Fruit fly (Drosophila melanogaster): ENCODE measurements around the gene Rala.

Gene Rala

DNA sequence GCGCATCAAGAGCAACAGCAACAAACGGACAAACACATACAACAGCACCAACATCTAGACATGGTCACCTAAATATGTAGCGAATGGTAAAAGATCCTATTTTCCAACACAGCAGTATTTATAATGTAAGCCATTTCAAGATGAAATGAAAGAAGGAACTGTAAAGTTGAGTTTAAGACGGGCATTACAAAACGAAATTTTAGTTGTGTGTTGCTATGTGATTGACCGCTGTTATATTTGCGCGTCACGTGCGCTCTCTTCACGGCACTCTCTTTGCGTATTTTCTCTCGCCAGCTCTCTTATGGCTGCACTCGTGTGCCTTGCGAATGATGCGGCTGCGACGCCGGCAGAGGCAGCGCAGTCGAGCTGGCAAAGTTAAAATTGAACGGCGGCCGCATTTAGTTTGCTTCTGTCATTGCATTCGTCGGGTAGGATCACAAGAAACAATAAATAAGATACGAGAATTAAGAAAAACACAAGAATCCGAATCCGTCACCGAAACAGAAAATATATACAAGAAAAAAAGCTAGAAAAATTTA lies 31.5 kb downstream of the Rala start (continued):
- TF ChIP-seq Pdp1 (GFP tag; optimal IDR thresholded peaks at IDR 0.05) (peak; percentile 44 to 56), Hr39 (optimal IDR thresholded peaks at IDR 0.05) (no peak), Rx (GFP tag; IDR thresholded peaks at IDR 0.05) (peak; percentile 44; the same call in 1 of the 2 replicates), CG2116 (GFP tag; optimal IDR thresholded peaks at IDR 0.05) (no peak), vfl (GFP tag; optimal IDR thresholded peaks at IDR 0.05) (no peak), CG8388 (GFP tag; optimal IDR thresholded peaks at IDR 0.05) (peak; percentile 70), Tbp (GFP tag; optimal IDR thresholded peaks at IDR 0.05) (no peak), Dref (GFP tag; IDR thresholded peaks at IDR 0.05) (no peak), dm (GFP tag; optimal IDR thresholded peaks at IDR 0.05) (peak; percentile 38), Trl (optimal IDR thresholded peaks at IDR 0.05) (peak; percentile 85 to 92), Trl (GFP tag; optimal IDR thresholded peaks at IDR 0.05) (peak; percentile 62), lbe (GFP tag; optimal IDR thresholded peaks at IDR 0.05) (no peak), CG3995 (GFP tag; optimal IDR thresholded peaks at IDR 0.05) (no peak), Nf-YA (GFP tag; IDR thresholded peaks at IDR 0.05) (0 out of 2 replicates have a peak, but pooled peaks have one; percentile 42), CG15073 (GFP tag; optimal IDR thresholded peaks at IDR 0.05) (no peak), shn (GFP tag; optimal IDR thresholded peaks at IDR 0.05) (peak; percentile 47), zen (tag; optimal IDR thresholded peaks at IDR 0.05) (peak; percentile 2), CG17912 (GFP tag; optimal IDR thresholded peaks at IDR 0.05) (no peak), tll (GFP tag; optimal IDR thresholded peaks at IDR 0.05) (no peak), cato (GFP tag; optimal IDR thresholded peaks at IDR 0.05; ENCODE audit: borderline replicate concordance) (no peak), E2f1 (GFP tag; IDR thresholded peaks at IDR 0.05) (peak; percentile 35; the same call in 1 of the 2 replicates), NC2α (GFP tag; optimal IDR thresholded peaks at IDR 0.05) (no peak), fd102C (GFP tag; optimal IDR thresholded peaks at IDR 0.05) (no peak), gem (tag; optimal IDR thresholded peaks at IDR 0.05) (peak; percentile 78), CG17829 (tag; optimal IDR thresholded peaks at IDR 0.05) (peak; percentile 56), CG8924 (tag; optimal IDR thresholded peaks at IDR 0.05) (peak; percentile 48), chn (GFP tag; optimal IDR thresholded peaks at IDR 0.05) (peak; percentile 59), PHDP (tag; optimal IDR thresholded peaks at IDR 0.05) (peak; percentile 69), lmd (GFP tag; IDR thresholded peaks at IDR 0.05) (peak; percentile 59), Neu2 (GFP tag; optimal IDR thresholded peaks at IDR 0.05; ENCODE audit: borderline replicate concordance) (no peak), Hey (tag; optimal IDR thresholded peaks at IDR 0.05) (no peak), NK7.1 (GFP tag; optimal IDR thresholded peaks at IDR 0.05) (no peak), CG15011 (GFP tag; optimal IDR thresholded peaks at IDR 0.05) (no peak), CG17568 (GFP tag; optimal IDR thresholded peaks at IDR 0.05) (no peak), Stat92E (GFP tag; optimal IDR thresholded peaks at IDR 0.05) (no peak), Sox102F (GFP tag; optimal IDR thresholded peaks at IDR 0.05) (peak; percentile 71), gsb-n (tag; optimal IDR thresholded peaks at IDR 0.05) (peak; percentile 24), Gsc (GFP tag; IDR thresholded peaks at IDR 0.05) (no peak), CG12744 (GFP tag; optimal IDR thresholded peaks at IDR 0.05) (no peak), Hand (GFP tag; optimal IDR thresholded peaks at IDR 0.05) (no peak), prd (optimal IDR thresholded peaks at IDR 0.05) (no peak), prd (GFP tag; IDR thresholded peaks at IDR 0.05) (peak; percentile 80), chif (GFP tag; optimal IDR thresholded peaks at IDR 0.05) (peak; percentile 49 to 74), Sry-δ (GFP tag; optimal IDR thresholded peaks at IDR 0.05) (peak; percentile 16), fd96Cb (tag; optimal IDR thresholded peaks at IDR 0.05) (peak; percentile 74), E2f2 (GFP tag; IDR thresholded peaks at IDR 0.05) (peak; percentile 40; the same call in 1 of the 2 replicates), Nf-YB (GFP tag; optimal IDR thresholded peaks at IDR 0.05) (peak; percentile 46), bsh (GFP tag; optimal IDR thresholded peaks at IDR 0.05) (peak; percentile 39 to 79), CG9609 (GFP tag; optimal IDR thresholded peaks at IDR 0.05) (peak; percentile 55), Side (GFP tag; optimal IDR thresholded peaks at IDR 0.05) (peak; percentile 68), phol (tag; optimal IDR thresholded peaks at IDR 0.05) (peak; percentile 68)
